Worm (Caenorhabditis elegans): Measurements from ENCODE around the gene R11D1.10.

Gene R11D1.10

DNA sequence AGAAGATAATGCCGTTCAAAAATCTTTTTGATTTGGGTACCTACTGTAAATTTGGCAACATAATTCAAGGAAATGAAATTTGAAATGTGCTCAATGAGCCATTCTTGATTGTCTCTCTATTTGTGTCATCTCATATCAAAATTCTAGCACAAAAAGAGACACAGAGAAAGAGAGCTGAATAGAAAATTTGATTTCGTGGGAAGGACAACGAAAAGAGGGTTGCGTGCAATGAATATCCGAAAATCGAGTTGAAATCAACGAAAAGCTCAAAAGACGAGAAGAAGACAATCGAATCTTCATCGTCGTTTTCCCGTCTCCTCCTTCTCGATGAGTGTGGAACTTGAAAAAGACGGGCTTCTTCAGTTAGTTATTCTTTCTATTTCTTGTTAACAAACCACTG, 18.5 kb downstream of the R11D1.10 start, which contains the start of gene C15C8.5:
TSS of gene C15C8.5 (plus strand) at position 152 of the 400 bp plus-strand sequence.
- no peak for TF ChIP-seq ama-1 (optimal IDR thresholded peaks at IDR 0.05)
- peak; percentile 88 for TF ChIP-seq fkh-10 (GFP tag; optimal IDR thresholded peaks at IDR 0.05)

DNA sequence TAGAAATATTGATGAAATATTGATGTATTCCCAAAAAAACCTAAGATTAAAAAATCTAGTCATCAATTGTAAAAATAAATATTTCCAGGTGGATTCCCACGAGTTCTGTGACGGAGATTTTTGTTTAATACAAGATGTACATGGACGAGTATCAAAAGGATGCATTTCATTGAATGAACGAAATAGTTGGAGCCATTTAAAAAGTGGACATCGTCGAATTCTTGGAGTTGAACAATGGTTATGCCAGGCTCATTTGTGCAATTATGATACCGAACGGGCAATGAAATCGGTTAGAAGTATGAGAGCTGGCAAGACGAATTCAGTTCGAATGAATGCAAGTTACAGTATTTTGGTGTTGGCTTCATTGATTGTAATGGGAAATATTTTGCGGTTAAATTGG, 20.2 kb downstream of the R11D1.10 start:
- no peak for TF ChIP-seq tbx-2 (tag; optimal IDR thresholded peaks at IDR 0.05)
- no peak for TF ChIP-seq skn-1 (tag; optimal IDR thresholded peaks at IDR 0.05)
- TF ChIP-seq ceh-9 (tag; optimal IDR thresholded peaks at IDR 0.05) = no peak
- no peak for TF ChIP-seq ceh-82 (tag; optimal IDR thresholded peaks at IDR 0.05)
- no peak for TF ChIP-seq egl-5 (tag; optimal IDR thresholded peaks at IDR 0.05)
- TF ChIP-seq ama-1 (optimal IDR thresholded peaks at IDR 0.05) = no peak
- TF ChIP-seq fos-1 (tag; optimal IDR thresholded peaks at IDR 0.05) = no peak
- no peak for TF ChIP-seq jun-1 (tag; optimal IDR thresholded peaks at IDR 0.05)
- TF ChIP-seq nhr-12 (tag; optimal IDR thresholded peaks at IDR 0.05) = no peak
- no peak for TF ChIP-seq aly-2 (tag; optimal IDR thresholded peaks at IDR 0.05)
- no peak for TF ChIP-seq nhr-67 (tag; optimal IDR thresholded peaks at IDR 0.05)
- no peak for TF ChIP-seq nhr-77 (tag; optimal IDR thresholded peaks at IDR 0.05)
- TF ChIP-seq pha-4 (tag; optimal IDR thresholded peaks at IDR 0.05) = no peak

DNA sequence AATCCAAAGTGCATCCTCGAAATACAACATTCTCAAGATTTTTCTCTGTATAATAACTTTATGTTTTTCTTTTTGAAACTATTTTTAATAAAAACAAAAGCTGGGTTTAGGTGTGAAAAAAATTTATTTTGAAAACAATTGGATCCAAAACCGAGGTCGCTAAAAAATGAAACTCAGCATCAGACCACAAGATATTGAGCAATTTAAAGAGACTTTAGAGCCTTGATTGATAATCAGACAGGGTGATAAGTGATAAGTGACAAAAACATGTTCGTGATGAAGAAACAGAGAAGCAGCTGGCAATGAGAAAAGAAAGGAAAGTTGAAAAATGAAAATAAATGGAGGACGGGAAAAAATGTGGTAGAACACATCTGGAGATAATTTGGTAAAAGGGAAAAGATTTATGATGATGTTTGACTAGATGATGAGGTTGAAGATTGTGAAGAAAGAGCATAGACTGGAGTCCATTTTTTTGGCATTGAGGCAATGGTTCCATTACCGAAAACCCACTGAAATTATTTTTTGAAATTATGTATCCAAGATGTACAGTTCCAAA, 22.3 kb downstream of the R11D1.10 start, which contains the start of gene C15C8.6:
TSS of gene C15C8.6 (minus strand) at position 51 of the 556 bp plus-strand sequence.
- TF ChIP-seq ama-1 (optimal IDR thresholded peaks at IDR 0.05) (no peak), ceh-28 (tag; optimal IDR thresholded peaks at IDR 0.05) (no peak), skn-1 (tag; optimal IDR thresholded peaks at IDR 0.05) (no peak), lin-39 (tag; optimal IDR thresholded peaks at IDR 0.05) (no peak), mml-1 (tag; optimal IDR thresholded peaks at IDR 0.05) (no peak), egl-5 (tag; optimal IDR thresholded peaks at IDR 0.05) (no peak), fkh-2 (tag; optimal IDR thresholded peaks at IDR 0.05) (no peak), eor-1 (tag; optimal IDR thresholded peaks at IDR 0.05) (no peak), ztf-4 (tag; optimal IDR thresholded peaks at IDR 0.05) (no peak), nhr-43 (tag; optimal IDR thresholded peaks at IDR 0.05; ENCODE audit: poor library complexity, severe bottlenecking) (no peak)

DNA sequence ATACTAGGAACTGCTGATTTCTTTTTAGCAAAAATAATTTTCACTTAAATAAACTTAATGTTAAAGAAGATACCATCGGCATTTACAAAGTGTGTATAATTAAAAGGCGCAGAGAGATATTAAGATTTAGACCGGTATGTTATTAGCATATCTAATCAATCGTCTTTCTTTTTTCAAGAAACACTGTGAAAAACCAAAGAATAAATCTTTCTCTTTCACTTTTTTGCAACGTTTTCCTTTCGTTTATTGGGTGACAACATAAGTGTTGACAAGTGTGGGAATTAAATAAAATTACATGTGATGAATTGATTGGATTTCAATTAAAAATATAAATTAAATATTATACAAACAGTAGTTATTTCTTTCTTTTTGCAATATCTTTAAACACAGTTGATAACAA, 23.1 kb downstream of the R11D1.10 start, which contains the start of gene C15C8.8:
TSS of gene C15C8.8 (minus strand) at position 101 of the 400 bp plus-strand sequence.
- TF ChIP-seq nhr-76 (tag; optimal IDR thresholded peaks at IDR 0.05) (no peak), lsy-12 (tag; optimal IDR thresholded peaks at IDR 0.05) (no peak), ztf-4 (tag; optimal IDR thresholded peaks at IDR 0.05) (no peak), nhr-23 (tag; optimal IDR thresholded peaks at IDR 0.05) (no peak), ztf-11 (tag; optimal IDR thresholded peaks at IDR 0.05) (no peak), jun-1 (tag; optimal IDR thresholded peaks at IDR 0.05) (no peak)

DNA sequence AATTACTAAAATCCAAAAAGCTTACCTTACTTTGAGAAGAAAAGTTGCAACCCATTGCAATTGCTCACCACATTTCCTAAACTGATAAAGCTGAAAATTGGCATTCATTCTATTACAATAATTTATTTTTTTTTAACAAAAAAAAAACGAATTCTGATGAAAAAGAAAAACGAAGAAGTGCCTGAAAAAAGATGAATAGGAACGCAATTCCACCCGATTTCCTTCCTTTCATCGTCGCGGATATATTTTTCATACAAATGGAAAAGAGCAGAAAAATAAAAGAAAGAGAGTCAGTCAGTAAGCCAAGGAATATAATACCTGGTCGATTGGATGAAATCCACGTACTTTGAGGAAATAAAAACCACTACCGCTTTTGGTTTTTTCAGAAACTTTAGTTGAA, 25.5 kb downstream of the R11D1.10 start, which contains the start of gene gpa-13:
TSS of gene gpa-13 (minus strand) at position 101 of the 400 bp plus-strand sequence.
- TF ChIP-seq lin-39 (tag; optimal IDR thresholded peaks at IDR 0.05) = no peak
- no peak for TF ChIP-seq ztf-4 (tag; optimal IDR thresholded peaks at IDR 0.05)
- TF ChIP-seq nhr-12 (tag; optimal IDR thresholded peaks at IDR 0.05) = no peak
- no peak for TF ChIP-seq pqm-1 (tag; optimal IDR thresholded peaks at IDR 0.05)
- no peak for TF ChIP-seq ceh-82 (tag; optimal IDR thresholded peaks at IDR 0.05)
- no peak for TF ChIP-seq ceh-16 (tag; optimal IDR thresholded peaks at IDR 0.05)
- no peak for TF ChIP-seq snpc-4 (tag; optimal IDR thresholded peaks at IDR 0.05)
- no peak for TF ChIP-seq skn-1 (tag; optimal IDR thresholded peaks at IDR 0.05)
- TF ChIP-seq jun-1 (tag; optimal IDR thresholded peaks at IDR 0.05) = no peak
- TF ChIP-seq nhr-67 (tag; optimal IDR thresholded peaks at IDR 0.05) = no peak
- no peak for TF ChIP-seq ceh-9 (tag; optimal IDR thresholded peaks at IDR 0.05)
- TF ChIP-seq elt-3 (tag; optimal IDR thresholded peaks at IDR 0.05) = no peak
- no peak for TF ChIP-seq unc-62 (GFP tag; optimal IDR thresholded peaks at IDR 0.05)
- TF ChIP-seq lin-15B (tag; optimal IDR thresholded peaks at IDR 0.05) = no peak
- no peak for TF ChIP-seq lsy-12 (tag; optimal IDR thresholded peaks at IDR 0.05)

DNA sequence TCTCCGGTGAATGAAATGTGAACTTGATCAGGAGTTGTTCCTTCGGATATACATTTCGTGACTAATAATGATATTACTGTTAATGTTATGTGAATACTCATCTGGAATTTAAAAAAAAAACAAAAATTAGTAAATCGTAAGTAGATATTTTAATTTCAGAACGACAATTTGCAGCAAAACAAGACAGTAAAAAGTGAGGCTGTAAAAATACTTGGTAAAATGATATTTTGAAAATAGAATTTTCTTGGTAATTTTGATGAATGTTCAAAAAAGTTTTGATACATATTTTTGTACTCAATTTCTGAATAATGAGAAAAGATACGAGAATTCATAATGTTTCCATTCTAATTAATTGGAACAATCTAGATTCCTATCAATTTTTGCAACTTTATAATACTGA, 30.3 kb downstream of the R11D1.10 start, which contains the start of gene papl-1:
TSS of gene papl-1 (minus strand) at position 101 of the 400 bp plus-strand sequence.
- TF ChIP-seq daf-12 (tag; optimal IDR thresholded peaks at IDR 0.05) = no peak
- no peak for TF ChIP-seq hmg-11 (tag; optimal IDR thresholded peaks at IDR 0.05)
- no peak for TF ChIP-seq egl-5 (tag; optimal IDR thresholded peaks at IDR 0.05)
- no peak for TF ChIP-seq lsy-12 (tag; optimal IDR thresholded peaks at IDR 0.05)
- no peak for TF ChIP-seq nfya-1 (tag; optimal IDR thresholded peaks at IDR 0.05; ENCODE audit: insufficient read depth)
- TF ChIP-seq ceh-82 (tag; optimal IDR thresholded peaks at IDR 0.05) = no peak
- no peak for TF ChIP-seq tbx-2 (tag; optimal IDR thresholded peaks at IDR 0.05)
- TF ChIP-seq nhr-77 (tag; optimal IDR thresholded peaks at IDR 0.05) = no peak
- TF ChIP-seq nhr-76 (tag; optimal IDR thresholded peaks at IDR 0.05) = no peak
- no peak for TF ChIP-seq ceh-16 (tag; optimal IDR thresholded peaks at IDR 0.05)
- TF ChIP-seq ztf-11 (tag; optimal IDR thresholded peaks at IDR 0.05) = no peak
- TF ChIP-seq elt-2 (tag; optimal IDR thresholded peaks at IDR 0.05) = no peak
- TF ChIP-seq ceh-9 (tag; optimal IDR thresholded peaks at IDR 0.05) = no peak
